Worm (Caenorhabditis elegans) whole organism, mixed stage, embryonic: Measurements from ENCODE around the gene algn-2.
"Not testable (repeated sequence)": the region's sequence is repeated elsewhere in the genome, so short reads cannot be mapped to it uniquely, and the experiment has no call there.

Source experiments
- bed-3 ChIP-seq: fragments of 200-800 bp; sonication (Bioruptor generic); optimal IDR thresholded peaks from 3 replicates; lab custom pipeline; 2018; ENCODE audit warnings: mild to moderate bottlenecking, missing genetic modification characterization, moderate library complexity, missing compliant biosample characterization
- blmp-1 ChIP-seq: fragments of 150-350 bp; optimal IDR thresholded peaks from 2 replicates; lab custom pipeline; 2014; ENCODE audit warnings: missing biosample characterization, missing genetic modification characterization
- ceh-39 ChIP-seq: fragments of 150-350 bp; optimal IDR thresholded peaks from 2 replicates; lab custom pipeline; 2014; ENCODE audit warnings: missing biosample characterization, missing genetic modification characterization
- ceh-43 ChIP-seq: fragments of 200-800 bp; sonication (Bioruptor generic); optimal IDR thresholded peaks from 2 replicates; lab custom pipeline; 2018; ENCODE audit warnings: mild to moderate bottlenecking, missing genetic modification characterization, moderate library complexity, missing compliant biosample characterization
- ceh-83 ChIP-seq: fragments of 200-800 bp; sonication (Bioruptor generic); optimal IDR thresholded peaks from 2 replicates; lab custom pipeline; 2018; ENCODE audit warnings: mild to moderate bottlenecking, missing genetic modification characterization, missing compliant biosample characterization
- ces-1 ChIP-seq: fragments of 150-350 bp; optimal IDR thresholded peaks from 2 replicates; lab custom pipeline; 2014; ENCODE audit warnings: missing biosample characterization, missing genetic modification reagents, missing genetic modification characterization
- drap-1 ChIP-seq: fragments of 200-800 bp; sonication (Bioruptor generic); optimal IDR thresholded peaks from 3 replicates; lab custom pipeline; 2018; ENCODE audit warnings: mild to moderate bottlenecking, missing genetic modification characterization, missing compliant biosample characterization
- elt-1 ChIP-seq: sonication (generic microtip); optimal IDR thresholded peaks from 2 replicates; lab custom pipeline; 2017; ENCODE audit warnings: missing genetic modification characterization, mild to moderate bottlenecking, missing compliant biosample characterization, antibody characterized with exemption, moderate library complexity, borderline replicate concordance; ENCODE audit not compliant: insufficient read depth
- elt-3 ChIP-seq: fragments of 150-350 bp; optimal IDR thresholded peaks from 2 replicates; lab custom pipeline; 2014; ENCODE audit warnings: missing biosample characterization, missing genetic modification characterization
- ham-2 ChIP-seq: fragments of 200-800 bp; sonication (Bioruptor generic); optimal IDR thresholded peaks from 2 replicates; lab custom pipeline; 2018; ENCODE audit warnings: mild to moderate bottlenecking, missing genetic modification characterization, missing compliant biosample characterization
- hlh-1 ChIP-seq: fragments of 150-350 bp; optimal IDR thresholded peaks from 2 replicates; lab custom pipeline; 2014; ENCODE audit warnings: missing biosample characterization, missing genetic modification reagents, missing genetic modification characterization
- lin-13 ChIP-seq: fragments of 150-350 bp; optimal IDR thresholded peaks from 2 replicates; lab custom pipeline; 2014; ENCODE audit warnings: missing biosample characterization, missing genetic modification characterization
- lsy-2 ChIP-seq: fragments of 150-350 bp; optimal IDR thresholded peaks from 2 replicates; lab custom pipeline; 2014; ENCODE audit warnings: missing biosample characterization, missing genetic modification characterization
- mab-5 ChIP-seq: fragments of 150-350 bp; optimal IDR thresholded peaks from 2 replicates; lab custom pipeline; 2014; ENCODE audit warnings: missing biosample characterization, missing genetic modification characterization
- mep-1 ChIP-seq: fragments of 150-350 bp; optimal IDR thresholded peaks from 2 replicates; lab custom pipeline; 2017; ENCODE audit warnings: missing biosample characterization, missing genetic modification reagents, missing genetic modification characterization, inconsistent platforms
- mls-2 ChIP-seq: sonication (generic microtip); optimal IDR thresholded peaks from 2 replicates; lab custom pipeline; 2016; ENCODE audit warnings: mild to moderate bottlenecking, missing genetic modification characterization, moderate library complexity, missing compliant biosample characterization
- nhr-2 ChIP-seq: fragments of 150-350 bp; optimal IDR thresholded peaks from 2 replicates; lab custom pipeline; 2014; ENCODE audit warnings: missing biosample characterization, missing genetic modification characterization
- nhr-237 ChIP-seq: fragments of 150-350 bp; optimal IDR thresholded peaks from 2 replicates; lab custom pipeline; 2014; ENCODE audit warnings: missing biosample characterization, missing genetic modification characterization
- nhr-76 ChIP-seq: sonication (generic microtip); optimal IDR thresholded peaks from 2 replicates; lab custom pipeline; 2017; ENCODE audit warnings: missing biosample characterization, missing genetic modification characterization
- pha-4 ChIP-seq: fragments of 150-350 bp; optimal IDR thresholded peaks from 2 replicates; lab custom pipeline; 2018; ENCODE audit warnings: missing biosample characterization, missing genetic modification reagents, missing genetic modification characterization
- sem-2 ChIP-seq: fragments of 200-800 bp; sonication (Bioruptor generic); optimal IDR thresholded peaks from 2 replicates; lab custom pipeline; 2018; ENCODE audit warnings: mild to moderate bottlenecking, missing genetic modification characterization, missing compliant biosample characterization
- sptf-1 ChIP-seq: sonication (generic microtip); optimal IDR thresholded peaks from 2 replicates; lab custom pipeline; 2017; ENCODE audit warnings: mild to moderate bottlenecking, missing genetic modification characterization, moderate library complexity, missing compliant biosample characterization
- tbx-8 ChIP-seq: fragments of 200-800 bp; sonication (Bioruptor generic); optimal IDR thresholded peaks from 2 replicates; lab custom pipeline; 2018; ENCODE audit warnings: mild to moderate bottlenecking, missing genetic modification characterization, moderate library complexity, missing compliant biosample characterization
- unc-120 ChIP-seq: sonication (generic microtip); optimal IDR thresholded peaks from 2 replicates; lab custom pipeline; 2017; ENCODE audit warnings: missing genetic modification characterization, missing compliant biosample characterization; ENCODE audit not compliant: poor library complexity, severe bottlenecking
- unc-39 ChIP-seq: fragments of 150-350 bp; optimal IDR thresholded peaks from 2 replicates; lab custom pipeline; 2014; ENCODE audit warnings: missing biosample characterization, missing genetic modification characterization
- unc-62 ChIP-seq: fragments of 150-350 bp; optimal IDR thresholded peaks from 2 replicates; lab custom pipeline; 2014; ENCODE audit warnings: missing biosample characterization, missing genetic modification reagents, missing genetic modification characterization
- ztf-11 ChIP-seq: fragments of 150-350 bp; optimal IDR thresholded peaks from 2 replicates; lab custom pipeline; 2014; ENCODE audit warnings: missing biosample characterization, missing genetic modification characterization

Gene algn-2

ce11 chrII:5341573-5341972, 33.5 kb upstream of the algn-2 start:
- TF ChIP-seq elt-3 (tag; lab: Kevin White, UChicago): no peak
- TF ChIP-seq blmp-1 (tag; lab: Kevin White, UChicago): no peak
- TF ChIP-seq sem-2 (GFP tag; lab: Kevin White, UChicago): no peak
- no peak for TF ChIP-seq lin-13 (tag; lab: Kevin White, UChicago)
- no peak for TF ChIP-seq ham-2 (GFP tag; lab: Kevin White, UChicago)
- no peak for TF ChIP-seq unc-39 (tag; lab: Kevin White, UChicago)
- no peak for TF ChIP-seq ces-1 (GFP tag; lab: Kevin White, UChicago)
- no peak for TF ChIP-seq ceh-43 (GFP tag; lab: Kevin White, UChicago)
- TF ChIP-seq, all 35 proteins: peak for 0

- TF ChIP-seq ceh-43 (GFP tag; lab: Kevin White, UChicago): no peak
- TF ChIP-seq elt-3 (tag; lab: Kevin White, UChicago): no peak
- no peak for TF ChIP-seq bed-3 (GFP tag; lab: Kevin White, UChicago)
- TF ChIP-seq ceh-39 (tag; lab: Kevin White, UChicago): no peak
Observed at ce11 chrII:5342412-5342811, 32.7 kb upstream of the algn-2 start.

DNA sequence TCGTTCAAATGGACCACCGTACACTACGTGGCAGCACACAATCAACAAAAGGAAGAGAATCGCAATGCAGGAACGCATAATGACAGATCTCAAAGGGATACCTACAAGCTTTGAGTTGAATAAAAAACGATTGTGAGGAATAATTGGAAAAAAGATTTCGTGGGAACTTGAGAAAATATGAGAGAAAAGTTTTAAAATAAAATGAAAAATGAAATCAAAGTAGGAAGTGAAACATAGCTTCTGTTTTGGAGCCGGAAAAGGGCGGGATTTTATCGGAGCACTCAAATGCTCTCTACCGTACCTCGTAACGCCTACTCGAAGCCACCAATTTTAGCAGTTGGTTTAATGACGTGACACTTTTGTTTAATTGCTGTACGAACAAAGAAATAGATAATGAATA, 30.3 kb upstream of the algn-2 start, which contains the start of gene F09E5.14:
Gene F09E5.14, minus strand, starts transcription at position 101 of the 400 bp plus-strand sequence.
- TF ChIP-seq drap-1 (GFP tag; lab: Kevin White, UChicago) (no peak), tbx-8 (GFP tag; lab: Kevin White, UChicago) (no peak), elt-3 (tag; lab: Kevin White, UChicago) (no peak), elt-1 (tag; lab: Kevin White, UChicago) (no peak), mls-2 (tag; lab: Kevin White, UChicago) (no peak), unc-120 (tag; lab: Kevin White, UChicago) (no peak), ztf-11 (tag; lab: Kevin White, UChicago) (no peak)

ce11 chrII:5346350-5346749, 28.7 kb upstream of the algn-2 start:
- TF ChIP-seq lsy-2 (tag; lab: Kevin White, UChicago) (peak; percentile 29), hlh-1 (tag; lab: Kevin White, UChicago) (peak; percentile 33), mep-1 (peak; percentile 53), lin-13 (tag; lab: Kevin White, UChicago) (peak; percentile 44), ces-1 (GFP tag; lab: Kevin White, UChicago) (peak; percentile 73), nhr-237 (tag; lab: Kevin White, UChicago) (peak; percentile 17), pha-4 (tag; lab: Kevin White, UChicago) (peak; percentile 50), unc-120 (tag; lab: Kevin White, UChicago) (peak; percentile 21)

DNA sequence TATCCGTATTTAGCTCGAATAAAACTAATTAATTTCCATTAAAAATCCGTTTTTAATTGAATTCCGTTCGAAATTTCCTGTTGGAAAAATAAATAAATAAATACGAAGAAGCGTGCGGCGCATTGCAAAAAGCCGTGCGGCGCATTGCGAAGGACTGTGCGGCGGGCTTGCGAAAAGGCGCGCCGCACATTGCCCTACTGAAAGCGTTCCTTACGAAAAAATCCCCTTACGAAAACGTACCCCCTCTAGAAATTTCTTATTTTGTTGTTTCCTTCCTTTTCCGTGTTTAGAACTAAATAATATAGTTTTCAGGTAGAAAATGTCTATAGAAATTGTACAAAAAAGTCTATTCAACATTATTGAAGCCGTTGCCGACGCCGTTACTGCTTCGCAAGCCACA, 24.7 kb upstream of the algn-2 start, which contains the start of gene F09E5.8:
Gene F09E5.8, plus strand, starts transcription at position 313 of the 400 bp plus-strand sequence.
- not testable (repeated sequence) for TF ChIP-seq ceh-83 (GFP tag; lab: Kevin White, UChicago); pha-4 (tag; lab: Kevin White, UChicago); nhr-76 (tag; lab: Kevin White, UChicago)

- no peak for TF ChIP-seq drap-1 (GFP tag; lab: Kevin White, UChicago)
- TF ChIP-seq sem-2 (GFP tag; lab: Kevin White, UChicago): no peak
- no peak for TF ChIP-seq hlh-1 (tag; lab: Kevin White, UChicago)
- TF ChIP-seq elt-1 (tag; lab: Kevin White, UChicago): no peak
- TF ChIP-seq mab-5 (tag; lab: Kevin White, UChicago): no peak
- no peak for TF ChIP-seq unc-120 (tag; lab: Kevin White, UChicago)
- no peak for TF ChIP-seq nhr-76 (tag; lab: Kevin White, UChicago)
- TF ChIP-seq unc-62 (GFP tag; lab: Kevin White, UChicago): no peak
- no peak for TF ChIP-seq ham-2 (GFP tag; lab: Kevin White, UChicago)
- no peak for TF ChIP-seq blmp-1 (tag; lab: Kevin White, UChicago)
- no peak for TF ChIP-seq tbx-8 (GFP tag; lab: Kevin White, UChicago)
- TF ChIP-seq ces-1 (GFP tag; lab: Kevin White, UChicago): no peak
- TF ChIP-seq pha-4 (tag; lab: Kevin White, UChicago): no peak
- TF ChIP-seq ceh-39 (tag; lab: Kevin White, UChicago): no peak
- no peak for TF ChIP-seq ztf-11 (tag; lab: Kevin White, UChicago)
- TF ChIP-seq sptf-1 (tag; lab: Kevin White, UChicago): no peak
- no peak for TF ChIP-seq elt-3 (tag; lab: Kevin White, UChicago)
- no peak for TF ChIP-seq nhr-2 (tag; lab: Kevin White, UChicago)
Observed at ce11 chrII:5351799-5352198, 23.3 kb upstream of the algn-2 start, which contains the start of gene F09E5.7. F09E5.7 (plus strand) TSS chrII:5352099.
